Fruit fly (Drosophila melanogaster) whole organism, embryonic: Measurements from ENCODE around the gene CG33969.

Source experiments
- Adf1 ChIP-seq: fragments of 200-800 bp; sonication (Bioruptor generic); IDR thresholded peaks from 2 replicates; pipeline ENCODE4 v1.3.6; 2022; ENCODE audit warnings: missing biosample characterization, missing genetic modification characterization
- Bgb ChIP-seq: fragments of 200-800 bp; sonication (Bioruptor generic); IDR thresholded peaks from 2 replicates; pipeline ENCODE4 v1.3.6; 2022; ENCODE audit warnings: missing biosample characterization, missing genetic modification characterization; ENCODE audit not compliant: partially characterized antibody
- CG12744 ChIP-seq: fragments of 200-800 bp; sonication (Bioruptor generic); optimal IDR thresholded peaks from 2 replicates; lab custom pipeline; 2016; ENCODE audit warnings: missing biosample characterization, missing genetic modification characterization
- CG13287 ChIP-seq: fragments of 200-800 bp; sonication (Bioruptor generic); IDR thresholded peaks from 2 replicates; pipeline ENCODE4 v1.3.6; 2022; ENCODE audit warnings: missing biosample characterization, missing genetic modification characterization; ENCODE audit not compliant: partially characterized antibody
- CG14710 ChIP-seq: fragments of 200-800 bp; sonication (Bioruptor generic); optimal IDR thresholded peaks from 3 replicates; lab custom pipeline; 2019; ENCODE audit warnings: missing biosample characterization, mild to moderate bottlenecking, missing genetic modification characterization, moderate library complexity
- CG17359 ChIP-seq: fragments of 200-800 bp; sonication (Bioruptor generic); optimal IDR thresholded peaks from 3 replicates; lab custom pipeline; 2018; ENCODE audit warnings: missing biosample characterization, mild to moderate bottlenecking, missing genetic modification characterization, moderate library complexity
- CG18764 ChIP-seq: fragments of 200-800 bp; sonication (Bioruptor generic); optimal IDR thresholded peaks from 3 replicates; lab custom pipeline; 2016; ENCODE audit warnings: missing biosample characterization, missing genetic modification characterization
- CG2116 ChIP-seq: fragments of 200-800 bp; sonication (Bioruptor generic); optimal IDR thresholded peaks from 3 replicates; lab custom pipeline; 2018; ENCODE audit warnings: missing biosample characterization, mild to moderate bottlenecking, missing genetic modification characterization
- CG2199 ChIP-seq: fragments of 200-800 bp; sonication (Bioruptor generic); IDR thresholded peaks from 3 replicates; pipeline ENCODE4 v1.3.6; 2022; ENCODE audit warnings: missing biosample characterization, missing genetic modification characterization
- CG3847 ChIP-seq: fragments of 200-800 bp; sonication (Bioruptor generic); IDR thresholded peaks from 2 replicates; pipeline ENCODE4 v1.3.6; 2022; ENCODE audit warnings: missing biosample characterization, missing genetic modification characterization
- CG4282 ChIP-seq: fragments of 200-800 bp; sonication (Bioruptor generic); optimal IDR thresholded peaks from 2 replicates; lab custom pipeline; 2016; ENCODE audit warnings: missing biosample characterization, missing genetic modification characterization
- CG43689 ChIP-seq: fragments of 200-800 bp; sonication (Bioruptor generic); IDR thresholded peaks from 2 replicates; pipeline ENCODE4 v1.3.6; 2022; ENCODE audit warnings: missing biosample characterization, missing genetic modification characterization
- CG6654 ChIP-seq: fragments of 200-800 bp; sonication (Bioruptor generic); optimal IDR thresholded peaks from 2 replicates; lab custom pipeline; 2017; ENCODE audit warnings: missing biosample characterization, mild to moderate bottlenecking, missing genetic modification characterization
- CG7556 ChIP-seq: fragments of 200-800 bp; sonication (Bioruptor generic); optimal IDR thresholded peaks from 2 replicates; lab custom pipeline; 2017; ENCODE audit warnings: missing biosample characterization, mild to moderate bottlenecking, missing genetic modification characterization
- CG7745 ChIP-seq: fragments of 200-800 bp; sonication (Bioruptor generic); optimal IDR thresholded peaks from 2 replicates; lab custom pipeline; 2018; ENCODE audit warnings: missing biosample characterization, mild to moderate bottlenecking, missing genetic modification characterization, moderate library complexity
- CG8478 ChIP-seq: fragments of >200 bp; optimal IDR thresholded peaks from 2 replicates; lab custom pipeline; 2018
- CoRest ChIP-seq: fragments of 200-800 bp; sonication (Bioruptor generic); optimal IDR thresholded peaks from 3 replicates; lab custom pipeline; 2018; ENCODE audit warnings: missing biosample characterization, mild to moderate bottlenecking, missing genetic modification characterization, moderate library complexity
- D19A ChIP-seq: fragments of 200-800 bp; optimal IDR thresholded peaks from 3 replicates; lab custom pipeline; 2019; ENCODE audit warnings: missing biosample characterization, mild to moderate bottlenecking, missing genetic modification characterization, moderate library complexity
- Dfd ChIP-seq, 2 experiments: fragments of >200 bp; optimal IDR thresholded peaks; 2 replicates each; lab custom pipeline; 2017; ENCODE audit warnings: missing biosample characterization in 2 of 2, missing genetic modification characterization in 2 of 2
- Dip3 ChIP-seq: fragments of 200-800 bp; sonication (Bioruptor generic); optimal IDR thresholded peaks from 3 replicates; lab custom pipeline; 2016; ENCODE audit warnings: missing biosample characterization, missing genetic modification characterization
- Dll ChIP-seq: fragments of 200-800 bp; sonication (Bioruptor generic); IDR thresholded peaks from 4 replicates; pipeline ENCODE4 v1.3.6; 2022; ENCODE audit warnings: missing biosample characterization, missing genetic modification characterization; ENCODE audit not compliant: partially characterized antibody
- Drgx ChIP-seq: fragments of 200-800 bp; sonication (Bioruptor generic); IDR thresholded peaks from 2 replicates; pipeline ENCODE4 v1.3.6; 2022; ENCODE audit warnings: missing biosample characterization, missing genetic modification characterization
- E2f1 ChIP-seq: fragments of 200-800 bp; sonication (Bioruptor generic); IDR thresholded peaks from 2 replicates; pipeline ENCODE4 v1.3.6; 2022; ENCODE audit warnings: missing biosample characterization, missing genetic modification characterization
- HLHmδ ChIP-seq: fragments of 200-800 bp; sonication (Bioruptor generic); optimal IDR thresholded peaks from 2 replicates; lab custom pipeline; 2018; ENCODE audit warnings: missing biosample characterization, mild to moderate bottlenecking, missing genetic modification characterization, moderate library complexity
- HmgZ ChIP-seq: fragments of 200-800 bp; sonication (Bioruptor generic); optimal IDR thresholded peaks from 2 replicates; lab custom pipeline; 2018; ENCODE audit warnings: missing biosample characterization, mild to moderate bottlenecking, missing genetic modification characterization
- Hmx ChIP-seq: fragments of 200-800 bp; sonication (Bioruptor generic); optimal IDR thresholded peaks from 2 replicates; lab custom pipeline; 2016; ENCODE audit warnings: missing biosample characterization, missing genetic modification characterization
- Myb ChIP-seq: fragments of 200-800 bp; sonication (Bioruptor generic); optimal IDR thresholded peaks from 2 replicates; lab custom pipeline; 2016; ENCODE audit warnings: missing biosample characterization, missing genetic modification characterization
- Nf-YA ChIP-seq: fragments of 200-800 bp; sonication (Bioruptor generic); IDR thresholded peaks from 2 replicates; pipeline ENCODE4 v1.3.6; 2022; ENCODE audit warnings: missing biosample characterization, missing genetic modification characterization
- Side ChIP-seq: fragments of 200-800 bp; sonication (Bioruptor generic); optimal IDR thresholded peaks from 2 replicates; lab custom pipeline; 2016; ENCODE audit warnings: missing biosample characterization, missing genetic modification characterization
- Six4 ChIP-seq: fragments of 200-800 bp; sonication (Bioruptor generic); optimal IDR thresholded peaks from 2 replicates; lab custom pipeline; 2016; ENCODE audit warnings: missing biosample characterization, missing genetic modification characterization
- Sox102F ChIP-seq: fragments of 200-800 bp; sonication (Bioruptor generic); optimal IDR thresholded peaks from 2 replicates; lab custom pipeline; 2018; ENCODE audit warnings: missing biosample characterization, mild to moderate bottlenecking, missing genetic modification characterization, moderate library complexity
- Stat92E ChIP-seq, 3 experiments: fragments of >200 bp in 2 of 3; fragments of 200-800 bp in 1 of 3; sonication (Bioruptor generic) in 1 of 3; optimal IDR thresholded peaks; 2 replicates each; lab custom pipeline; 2017 to 2019; ENCODE audit warnings: missing biosample characterization in 3 of 3, missing genetic modification characterization in 3 of 3, mild to moderate bottlenecking in 1 of 3, moderate library complexity in 1 of 3
- ac ChIP-seq: fragments of 200-800 bp; sonication (Bioruptor generic); optimal IDR thresholded peaks from 3 replicates; lab custom pipeline; 2017; ENCODE audit warnings: missing biosample characterization, mild to moderate bottlenecking, missing genetic modification characterization
- caup ChIP-seq: fragments of 200-800 bp; sonication (Bioruptor generic); optimal IDR thresholded peaks from 3 replicates; lab custom pipeline; 2017; ENCODE audit warnings: missing biosample characterization, mild to moderate bottlenecking, missing genetic modification characterization, moderate library complexity; ENCODE audit not compliant: severe bottlenecking
- chinmo ChIP-seq: fragments of 200-800 bp; sonication (Bioruptor generic); IDR thresholded peaks from 4 replicates; pipeline ENCODE4 v1.3.6; 2022; ENCODE audit warnings: missing biosample characterization, missing genetic modification characterization; ENCODE audit not compliant: partially characterized antibody
- dmrt11E ChIP-seq: fragments of 200-800 bp; sonication (Bioruptor generic); optimal IDR thresholded peaks from 3 replicates; lab custom pipeline; 2018; ENCODE audit warnings: missing biosample characterization, mild to moderate bottlenecking, missing genetic modification characterization, moderate library complexity
- dysf ChIP-seq: fragments of 200-800 bp; sonication (Bioruptor generic); IDR thresholded peaks from 3 replicates; pipeline ENCODE4 v1.3.6; 2022; ENCODE audit warnings: missing biosample characterization, missing genetic modification characterization
- eve ChIP-seq, 2 experiments: fragments of >200 bp; optimal IDR thresholded peaks; 2 replicates each; lab custom pipeline; 2017; ENCODE audit warnings: missing biosample characterization in 2 of 2, missing genetic modification characterization in 2 of 2
- ewg ChIP-seq: fragments of 200-800 bp; sonication (Bioruptor generic); optimal IDR thresholded peaks from 3 replicates; lab custom pipeline; 2017; ENCODE audit warnings: mild to moderate bottlenecking, missing biosample characterization, missing genetic modification reagents, missing genetic modification characterization
- eyg ChIP-seq: fragments of 200-800 bp; sonication (Bioruptor generic); optimal IDR thresholded peaks from 3 replicates; lab custom pipeline; 2016; ENCODE audit warnings: missing biosample characterization, missing genetic modification characterization
- gem ChIP-seq: fragments of 200-800 bp; sonication (Bioruptor generic); optimal IDR thresholded peaks from 2 replicates; lab custom pipeline; 2019; ENCODE audit warnings: missing biosample characterization, mild to moderate bottlenecking, missing genetic modification characterization, moderate library complexity
- inv ChIP-seq: fragments of 200-800 bp; sonication (Bioruptor generic); IDR thresholded peaks from 2 replicates; pipeline ENCODE4 v1.3.6; 2022; ENCODE audit warnings: missing biosample characterization, missing genetic modification characterization; ENCODE audit not compliant: partially characterized antibody
- lov ChIP-seq, 2 experiments: fragments of 200-800 bp in 1 of 2; fragments of >200 bp in 1 of 2; sonication (Bioruptor generic) in 1 of 2; IDR thresholded peaks in 1 of 2; optimal IDR thresholded peaks in 1 of 2; 2 replicates in 1 of 2; 3 replicates in 1 of 2; pipeline versions ENCODE4 v1.3.6 to Lab custom; 2017 to 2022; ENCODE audit warnings: missing biosample characterization in 1 of 2, missing genetic modification characterization in 1 of 2
- mam ChIP-seq: fragments of 200-800 bp; sonication (Bioruptor generic); optimal IDR thresholded peaks from 3 replicates; lab custom pipeline; 2016; ENCODE audit warnings: missing biosample characterization, missing genetic modification characterization
- odd ChIP-seq: fragments of 200-800 bp; sonication (Bioruptor generic); optimal IDR thresholded peaks from 2 replicates; lab custom pipeline; 2017; ENCODE audit warnings: missing biosample characterization, mild to moderate bottlenecking, missing genetic modification characterization
- schlank ChIP-seq: fragments of 200-800 bp; sonication (Bioruptor generic); optimal IDR thresholded peaks from 2 replicates; lab custom pipeline; 2018; ENCODE audit warnings: missing biosample characterization, mild to moderate bottlenecking, missing genetic modification characterization
- shn ChIP-seq: fragments of 200-800 bp; sonication (Bioruptor generic); optimal IDR thresholded peaks from 3 replicates; lab custom pipeline; 2016; ENCODE audit warnings: missing biosample characterization, missing genetic modification characterization
- sob ChIP-seq: fragments of 200-800 bp; sonication (Bioruptor generic); IDR thresholded peaks from 2 replicates; pipeline ENCODE4 v1.3.6; 2022; ENCODE audit warnings: missing biosample characterization, missing genetic modification characterization
- tio ChIP-seq: fragments of 200-800 bp; sonication (Bioruptor generic); optimal IDR thresholded peaks from 2 replicates; lab custom pipeline; 2017; ENCODE audit warnings: missing biosample characterization, missing genetic modification characterization, inconsistent platforms
- usp ChIP-seq: fragments of >200 bp; optimal IDR thresholded peaks from 2 replicates; lab custom pipeline; 2017; ENCODE audit warnings: missing biosample characterization, missing genetic modification characterization

Gene CG33969

DNA sequence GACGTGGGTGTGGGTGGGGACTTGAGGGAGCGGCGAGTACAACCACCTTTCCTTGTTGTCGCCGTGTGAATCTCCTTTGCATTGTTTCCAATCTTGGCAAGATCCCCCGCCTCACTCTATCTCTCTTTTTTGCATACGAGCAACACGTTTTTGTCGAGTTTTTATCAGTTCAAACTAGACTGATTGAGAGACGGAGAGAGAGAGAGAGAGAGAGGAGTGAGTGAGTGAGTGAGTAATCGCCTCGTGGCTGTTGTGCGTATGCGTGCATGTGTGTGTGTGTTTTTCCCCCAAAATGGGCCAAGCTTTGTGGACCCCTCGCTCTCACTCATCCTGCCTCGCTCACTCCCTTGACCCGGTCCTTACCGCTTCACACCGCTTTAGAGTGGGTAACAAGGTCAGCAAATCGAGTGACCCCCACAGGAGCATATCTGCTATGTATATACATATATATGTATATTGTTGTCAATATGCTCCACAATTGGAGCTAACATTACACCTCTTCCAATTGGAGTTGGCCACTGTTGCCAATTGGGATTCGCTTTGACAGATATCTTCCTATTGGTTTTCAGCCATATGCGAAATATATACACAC is 43.9 kb downstream of the CG33969 start (continued):
- no peak for TF ChIP-seq caup
- no peak for TF ChIP-seq lov (optimal IDR thresholded peaks at IDR 0.05; lab: Kevin White, UChicago)
- TF ChIP-seq lov (GFP tag; IDR thresholded peaks at IDR 0.05; lab: Robert Waterston, UW): no peak
- peak; percentile 33; the same call in 2 of the 4 replicates for TF ChIP-seq Dll (GFP tag; lab: Robert Waterston, UW)
- TF ChIP-seq CG3847: no peak
- TF ChIP-seq CG7745 (tag; lab: Kevin White, UChicago): no peak
- no peak for TF ChIP-seq CoRest (tag; lab: Kevin White, UChicago)
- TF ChIP-seq Adf1 (GFP tag; lab: Robert Waterston, UW): no peak
- TF ChIP-seq Hmx (GFP tag; lab: Kevin White, UChicago): no peak
- TF ChIP-seq CG14710: no peak
- no peak for TF ChIP-seq mam (GFP tag; lab: Kevin White, UChicago)
- no peak for TF ChIP-seq E2f1 (GFP tag; lab: Robert Waterston, UW)
- TF ChIP-seq eve (GFP tag; optimal IDR thresholded peaks at IDR 0.05; lab: Kevin White, UChicago): no peak
- TF ChIP-seq Myb (GFP tag; lab: Kevin White, UChicago): no peak
- TF ChIP-seq Dfd (GFP tag; optimal IDR thresholded peaks at IDR 0.05; lab: Kevin White, UChicago): no peak
- TF ChIP-seq eyg (GFP tag; lab: Kevin White, UChicago): no peak
- TF ChIP-seq shn: no peak
- no peak for TF ChIP-seq sob (GFP tag; lab: Robert Waterston, UW)
- TF ChIP-seq Bgb (GFP tag; lab: Robert Waterston, UW): peak; percentile 23; the same call in 1 of the 2 replicates
- TF ChIP-seq ewg (GFP tag; lab: Kevin White, UChicago): peak; percentile 51
- TF ChIP-seq Stat92E (GFP tag; optimal IDR thresholded peaks at IDR 0.05; lab: Kevin White, UChicago): no peak
- no peak for TF ChIP-seq CG2199 (GFP tag; lab: Robert Waterston, UW)
- TF ChIP-seq CG2116 (GFP tag; lab: Kevin White, UChicago): no peak
- no peak for TF ChIP-seq CG17359 (tag; lab: Kevin White, UChicago)
- peak; percentile 56 for TF ChIP-seq CG13287 (GFP tag; lab: Robert Waterston, UW)
- TF ChIP-seq Six4: no peak
- TF ChIP-seq CG43689 (GFP tag; lab: Robert Waterston, UW): no peak
- peak; percentile 41 for TF ChIP-seq CG8478
- no peak for TF ChIP-seq Dip3 (GFP tag; lab: Kevin White, UChicago)
- no peak for TF ChIP-seq inv (GFP tag; lab: Robert Waterston, UW)
- TF ChIP-seq HLHmδ (GFP tag; lab: Kevin White, UChicago): no peak
- TF ChIP-seq dysf (GFP tag; lab: Robert Waterston, UW): no peak
- TF ChIP-seq Side (GFP tag; lab: Kevin White, UChicago): no peak
- TF ChIP-seq Sox102F (GFP tag; lab: Kevin White, UChicago): no peak
- no peak for TF ChIP-seq CG12744
- TF ChIP-seq HmgZ (tag; lab: Kevin White, UChicago): peak; percentile 0
- no peak for TF ChIP-seq CG7556
- TF ChIP-seq CG6654 (GFP tag; lab: Kevin White, UChicago): no peak
- no peak for TF ChIP-seq CG18764
- TF ChIP-seq tio (GFP tag; lab: Kevin White, UChicago): no peak
- TF ChIP-seq Drgx: no peak
- peak; percentile 68; the same call in 1 of the 4 replicates for TF ChIP-seq chinmo
- TF ChIP-seq schlank: no peak
- no peak for TF ChIP-seq ac (GFP tag; lab: Kevin White, UChicago)
- TF ChIP-seq CG4282 (GFP tag; lab: Kevin White, UChicago): no peak
- no peak for TF ChIP-seq gem (tag; lab: Kevin White, UChicago)
- no peak for TF ChIP-seq Nf-YA
- TF ChIP-seq usp: no peak
- TF ChIP-seq D19A: no peak
- no peak for TF ChIP-seq odd (GFP tag; lab: Kevin White, UChicago)
- TF ChIP-seq dmrt11E: no peak
